Worm (Caenorhabditis elegans): ENCODE results near the gene lido-16.

ce11 chrII:6491187-6491586 is 6.4 kb upstream of the lido-16 start:
- no peak for TF ChIP-seq dao-5 (tag; optimal IDR thresholded peaks at IDR 0.05)
- TF ChIP-seq him-1 (tag; optimal IDR thresholded peaks at IDR 0.05) = no peak
